Fruit fly (Drosophila melanogaster): ENCODE data around the gene Obp93a.

DNA sequence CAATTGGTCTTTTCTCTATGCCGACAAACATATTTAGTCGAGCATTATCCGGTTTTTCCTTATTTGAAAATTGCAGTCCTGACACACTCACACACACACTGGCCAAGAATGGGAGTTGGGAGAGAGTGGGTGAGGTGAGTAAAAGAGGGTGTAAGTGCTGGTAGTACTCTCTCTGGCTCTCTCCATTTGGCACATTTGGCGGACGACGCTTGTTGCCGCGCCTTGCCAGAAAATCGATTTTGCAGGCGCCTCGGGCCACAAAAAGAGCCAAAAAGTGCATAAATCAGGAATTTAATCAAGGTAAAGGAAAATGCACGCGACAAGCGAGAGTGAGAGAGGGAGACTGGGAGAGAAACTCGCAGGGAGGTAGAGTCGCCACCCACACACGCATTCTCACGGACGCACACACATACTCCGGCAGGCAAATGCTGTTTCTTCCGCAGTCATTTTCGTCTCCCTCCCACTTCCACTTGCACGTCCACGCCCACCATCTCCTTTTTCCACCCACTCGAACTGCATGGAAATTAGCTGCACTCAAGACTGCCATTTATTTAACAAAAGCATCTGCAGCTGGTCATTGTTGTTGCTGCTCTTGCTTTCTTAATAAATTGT lies 32.9 kb downstream of the Obp93a start:
- no peak for TF ChIP-seq CTCF (optimal IDR thresholded peaks at IDR 0.05)
- TF ChIP-seq CG8478 (optimal IDR thresholded peaks at IDR 0.05): no peak
